Worm (Caenorhabditis elegans) whole organism, L3 larva: Measurements from ENCODE around the gene cysl-2.
A peak's percentile ranks its signal among the peaks of the same experiment; 100 is the strongest.

Experiments
- R02D3.7 ChIP-seq: fragments of 150-350 bp; optimal IDR thresholded peaks from 2 replicates; lab custom pipeline; 2014; ENCODE audit warnings: missing biosample characterization, missing genetic modification characterization
- ZK546.5 ChIP-seq: sonication (generic microtip); optimal IDR thresholded peaks from 2 replicates; lab custom pipeline; 2017; ENCODE audit warnings: missing biosample characterization, missing genetic modification characterization
- ceh-16 ChIP-seq: sonication (generic microtip); optimal IDR thresholded peaks from 2 replicates; lab custom pipeline; 2017; ENCODE audit warnings: missing biosample characterization, missing genetic modification characterization
- ceh-82 ChIP-seq: fragments of 150-350 bp; optimal IDR thresholded peaks from 2 replicates; lab custom pipeline; 2014; ENCODE audit warnings: missing biosample characterization, missing genetic modification characterization
- daf-12 ChIP-seq: fragments of 150-350 bp; optimal IDR thresholded peaks from 2 replicates; lab custom pipeline; 2014; ENCODE audit warnings: missing biosample characterization, missing genetic modification reagents, missing genetic modification characterization
- egl-27 ChIP-seq: sonication (generic microtip); optimal IDR thresholded peaks from 4 replicates; lab custom pipeline; 2017; ENCODE audit warnings: missing biosample characterization, missing genetic modification reagents, missing genetic modification characterization
- elt-1 ChIP-seq: fragments of 150-350 bp; optimal IDR thresholded peaks from 2 replicates; lab custom pipeline; 2014; ENCODE audit warnings: missing biosample characterization, missing genetic modification characterization
- elt-2 ChIP-seq: sonication (generic microtip); optimal IDR thresholded peaks from 2 replicates; lab custom pipeline; 2016; ENCODE audit warnings: missing genetic modification reagents, mild to moderate bottlenecking, missing genetic modification characterization, missing compliant biosample characterization
- elt-3 ChIP-seq, 3 experiments: fragments of 150-350 bp in 1 of 3; sonication (generic microtip) in 2 of 3; optimal IDR thresholded peaks; 2 replicates in 2 of 3; 4 replicates in 1 of 3; lab custom pipeline; 2014 to 2017; ENCODE audit warnings: missing biosample characterization in 3 of 3, missing genetic modification characterization in 3 of 3
- fkh-10 ChIP-seq: sonication (generic microtip); optimal IDR thresholded peaks from 2 replicates; lab custom pipeline; 2017; ENCODE audit warnings: missing biosample characterization, missing genetic modification reagents, missing genetic modification characterization
- fkh-2 ChIP-seq: fragments of 150-350 bp; optimal IDR thresholded peaks from 2 replicates; lab custom pipeline; 2014; ENCODE audit warnings: missing biosample characterization, missing genetic modification reagents, missing genetic modification characterization
- hmg-11 ChIP-seq: sonication (generic microtip); optimal IDR thresholded peaks from 2 replicates; lab custom pipeline; 2016; ENCODE audit warnings: missing genetic modification characterization, missing compliant biosample characterization
- jun-1 ChIP-seq: fragments of 150-350 bp; optimal IDR thresholded peaks from 2 replicates; lab custom pipeline; 2014; ENCODE audit warnings: missing biosample characterization, missing genetic modification reagents, missing genetic modification characterization
- lin-15B ChIP-seq: fragments of 150-350 bp; optimal IDR thresholded peaks from 2 replicates; lab custom pipeline; 2014; ENCODE audit warnings: missing biosample characterization, missing genetic modification characterization
- lin-39 ChIP-seq: fragments of 150-350 bp; optimal IDR thresholded peaks from 2 replicates; lab custom pipeline; 2018; ENCODE audit warnings: missing biosample characterization, missing genetic modification reagents, missing genetic modification characterization
- mdl-1 ChIP-seq: fragments of 150-350 bp; optimal IDR thresholded peaks from 2 replicates; lab custom pipeline; 2014; ENCODE audit warnings: missing biosample characterization, missing genetic modification characterization
- mml-1 ChIP-seq: fragments of 150-350 bp; sonication (generic microtip); optimal IDR thresholded peaks from 3 replicates; lab custom pipeline; 2014; ENCODE audit warnings: missing biosample characterization, missing genetic modification characterization
- nfya-1 ChIP-seq: sonication (generic microtip); optimal IDR thresholded peaks from 2 replicates; lab custom pipeline; 2017; ENCODE audit warnings: missing genetic modification characterization, mild to moderate bottlenecking, missing compliant biosample characterization, antibody characterized with exemption, moderate library complexity; ENCODE audit not compliant: insufficient read depth
- nhr-11 ChIP-seq: fragments of 150-350 bp; optimal IDR thresholded peaks from 2 replicates; lab custom pipeline; 2014; ENCODE audit warnings: missing biosample characterization, missing genetic modification characterization
- nhr-12 ChIP-seq: fragments of 150-350 bp; optimal IDR thresholded peaks from 2 replicates; lab custom pipeline; 2014; ENCODE audit warnings: missing biosample characterization, missing genetic modification characterization
- nhr-23 ChIP-seq: fragments of 150-350 bp; optimal IDR thresholded peaks from 2 replicates; lab custom pipeline; 2014; ENCODE audit warnings: missing biosample characterization, missing genetic modification reagents, missing genetic modification characterization
- nhr-237 ChIP-seq: fragments of 150-350 bp; optimal IDR thresholded peaks from 2 replicates; lab custom pipeline; 2014; ENCODE audit warnings: missing biosample characterization, missing genetic modification characterization
- nhr-25 ChIP-seq: sonication (generic microtip); optimal IDR thresholded peaks from 2 replicates; lab custom pipeline; 2017; ENCODE audit warnings: missing biosample characterization, missing genetic modification characterization
- nhr-28 ChIP-seq: fragments of 150-350 bp; optimal IDR thresholded peaks from 2 replicates; lab custom pipeline; 2014; ENCODE audit warnings: missing biosample characterization, missing genetic modification characterization
- nhr-43 ChIP-seq: sonication (generic microtip); optimal IDR thresholded peaks from 2 replicates; lab custom pipeline; 2016; ENCODE audit warnings: mild to moderate bottlenecking, missing genetic modification characterization, missing compliant biosample characterization; ENCODE audit not compliant: poor library complexity, severe bottlenecking
- nhr-76 ChIP-seq: fragments of 150-350 bp; sonication (generic microtip); optimal IDR thresholded peaks from 5 replicates; lab custom pipeline; 2014; ENCODE audit warnings: missing biosample characterization, missing genetic modification characterization
- pha-4 ChIP-seq: fragments of 150-350 bp; optimal IDR thresholded peaks from 2 replicates; lab custom pipeline; 2014; ENCODE audit warnings: missing biosample characterization, missing genetic modification reagents, missing genetic modification characterization
- pqm-1 ChIP-seq: fragments of 150-350 bp; optimal IDR thresholded peaks from 2 replicates; lab custom pipeline; 2017; ENCODE audit warnings: missing biosample characterization, missing genetic modification characterization, inconsistent platforms
- sea-2 ChIP-seq: fragments of 150-350 bp; sonication (generic microtip); optimal IDR thresholded peaks from 4 replicates; lab custom pipeline; 2014; ENCODE audit warnings: missing biosample characterization, missing genetic modification reagents, missing genetic modification characterization
- skn-1 ChIP-seq: fragments of 150-350 bp; optimal IDR thresholded peaks from 2 replicates; lab custom pipeline; 2014; ENCODE audit warnings: missing biosample characterization, missing genetic modification characterization
- snpc-4 ChIP-seq: fragments of 150-350 bp; optimal IDR thresholded peaks from 2 replicates; lab custom pipeline; 2014; ENCODE audit warnings: missing biosample characterization, missing genetic modification characterization
- unc-39 ChIP-seq: sonication (generic microtip); optimal IDR thresholded peaks from 4 replicates; lab custom pipeline; 2017; ENCODE audit warnings: missing biosample characterization, missing genetic modification characterization
- zag-1 ChIP-seq: fragments of 150-350 bp; optimal IDR thresholded peaks from 2 replicates; lab custom pipeline; 2014; ENCODE audit warnings: missing biosample characterization, missing genetic modification characterization

cysl-2 gene

ce11 chrII:14483813-14484212 is 10.4 kb downstream of the cysl-2 start:
- TF ChIP-seq lin-15B (no peak), pha-4 (peak; percentile 16)

- TF ChIP-seq jun-1 (tag; lab: Kevin White, UChicago): no peak
- TF ChIP-seq elt-3 (tag; optimal IDR thresholded peaks at IDR 0.05; lab: Kevin White, UChicago): no peak
- TF ChIP-seq nhr-23: peak; percentile 43
- no peak for TF ChIP-seq nfya-1
- TF ChIP-seq nhr-25 (tag; lab: Kevin White, UChicago): peak; percentile 50
- no peak for TF ChIP-seq nhr-76 (tag; lab: Kevin White, UChicago)
Measured at ce11 chrII:14480772-14481171, 13.5 kb downstream of the cysl-2 start.

- TF ChIP-seq daf-12 (tag; lab: Kevin White, UChicago) (no peak), pqm-1 (tag; lab: Kevin White, UChicago) (no peak), sea-2 (no peak), nhr-11 (tag; lab: Kevin White, UChicago) (no peak), ceh-16 (tag; lab: Kevin White, UChicago) (no peak), lin-39 (tag; lab: Kevin White, UChicago) (no peak), hmg-11 (no peak), fkh-2 (tag; lab: Kevin White, UChicago) (no peak), R02D3.7 (tag; lab: Kevin White, UChicago) (no peak), nfya-1 (no peak)
Measured at ce11 chrII:14479583-14480245, 14.5 kb downstream of the cysl-2 start, which contains the start of gene C13B4.1. TSS of gene C13B4.1 (minus strand) at chrII:14479633.

ce11 chrII:14474700-14475099 is 19.6 kb downstream of the cysl-2 start:
- TF ChIP-seq mdl-1 (tag; lab: Kevin White, UChicago) (no peak), egl-27 (tag; lab: Kevin White, UChicago) (no peak), hmg-11 (peak; percentile 17), nhr-76 (tag; lab: Kevin White, UChicago) (no peak), elt-2 (tag; lab: Kevin White, UChicago) (peak; percentile 1), snpc-4 (no peak), pha-4 (peak; percentile 50), ceh-82 (tag; lab: Kevin White, UChicago) (no peak), nhr-43 (peak; percentile 21), fkh-10 (GFP tag; lab: Kevin White, UChicago) (no peak), elt-1 (tag; lab: Kevin White, UChicago) (no peak)

- TF ChIP-seq daf-12 (tag; lab: Kevin White, UChicago) (no peak), nhr-28 (tag; lab: Kevin White, UChicago) (no peak), fkh-2 (tag; lab: Kevin White, UChicago) (no peak), unc-39 (no peak), mml-1 (tag; lab: Kevin White, UChicago) (no peak), skn-1 (tag; lab: Kevin White, UChicago) (no peak), pha-4 (no peak), nhr-237 (tag; lab: Kevin White, UChicago) (no peak), jun-1 (tag; lab: Kevin White, UChicago) (no peak), zag-1 (tag; lab: Kevin White, UChicago) (no peak), hmg-11 (no peak), nhr-23 (no peak), nhr-25 (tag; lab: Kevin White, UChicago) (no peak), ZK546.5 (tag; lab: Kevin White, UChicago) (no peak), nhr-12 (tag; lab: Kevin White, UChicago) (no peak), snpc-4 (no peak), lin-15B (no peak), elt-3 (tag; optimal IDR thresholded peaks at IDR 0.05; lab: Kevin White, UChicago) (no peak), ceh-82 (tag; lab: Kevin White, UChicago) (no peak)
Measured at ce11 chrII:14470020-14470419, 24.2 kb downstream of the cysl-2 start.
